Fruit fly (Drosophila melanogaster) whole organism, embryonic: ENCODE data around the gene CG42272.

Source experiments
- Asciz ChIP-seq: fragments of 200-800 bp; sonication (Bioruptor generic); optimal IDR thresholded peaks from 2 replicates; lab custom pipeline; 2017; ENCODE audit warnings: missing biosample characterization, mild to moderate bottlenecking, missing genetic modification characterization, missing genetic modification reagents
- BEAF-32 ChIP-seq: fragments of 200-800 bp; sonication (Bioruptor generic); optimal IDR thresholded peaks from 3 replicates; lab custom pipeline; 2017; ENCODE audit warnings: missing biosample characterization, missing genetic modification characterization, mild to moderate bottlenecking, moderate library complexity, missing genetic modification reagents
- C15 ChIP-seq: fragments of 200-800 bp; sonication (Bioruptor generic); IDR thresholded peaks from 3 replicates; pipeline ENCODE4 v1.3.6; 2022; ENCODE audit warnings: missing biosample characterization, missing genetic modification characterization
- CG11504 ChIP-seq: fragments of 200-800 bp; sonication (Bioruptor generic); optimal IDR thresholded peaks from 3 replicates; lab custom pipeline; 2019; ENCODE audit warnings: missing biosample characterization, mild to moderate bottlenecking, missing genetic modification characterization, moderate library complexity
- CG12071 ChIP-seq: fragments of 200-800 bp; sonication (Bioruptor generic); optimal IDR thresholded peaks from 3 replicates; lab custom pipeline; 2018; ENCODE audit warnings: missing biosample characterization, mild to moderate bottlenecking, missing genetic modification characterization
- CG12942 ChIP-seq: fragments of 200-800 bp; sonication (Bioruptor generic); optimal IDR thresholded peaks from 3 replicates; lab custom pipeline; 2016; ENCODE audit warnings: missing biosample characterization, missing genetic modification characterization
- CG14014 ChIP-seq: fragments of 200-800 bp; sonication (Bioruptor generic); IDR thresholded peaks from 2 replicates; pipeline ENCODE4 v1.3.6; 2022; ENCODE audit warnings: missing biosample characterization, missing genetic modification characterization
- CG14050 ChIP-seq: fragments of 200-800 bp; sonication (Bioruptor generic); IDR thresholded peaks from 3 replicates; pipeline ENCODE4 v1.3.6; 2022; ENCODE audit warnings: missing biosample characterization, missing genetic modification characterization
- CG15696 ChIP-seq: fragments of 200-800 bp; sonication (Bioruptor generic); optimal IDR thresholded peaks from 2 replicates; lab custom pipeline; 2019; ENCODE audit warnings: missing biosample characterization, mild to moderate bottlenecking, missing genetic modification characterization, moderate library complexity
- CG16813 ChIP-seq: fragments of 200-800 bp; sonication (Bioruptor generic); IDR thresholded peaks from 3 replicates; pipeline ENCODE4 v1.3.6; 2022; ENCODE audit warnings: missing biosample characterization, missing genetic modification characterization; ENCODE audit not compliant: partially characterized antibody
- CG16863 ChIP-seq: fragments of 200-800 bp; sonication (Bioruptor generic); optimal IDR thresholded peaks from 3 replicates; lab custom pipeline; 2016; ENCODE audit warnings: missing biosample characterization, missing genetic modification characterization
- CG6683 ChIP-seq: fragments of 200-800 bp; sonication (Bioruptor generic); optimal IDR thresholded peaks from 2 replicates; lab custom pipeline; 2017; ENCODE audit warnings: missing biosample characterization, mild to moderate bottlenecking, missing genetic modification characterization, missing genetic modification reagents
- CG6813 ChIP-seq: fragments of 200-800 bp; sonication (Bioruptor generic); optimal IDR thresholded peaks from 2 replicates; lab custom pipeline; 2017; ENCODE audit warnings: missing biosample characterization, missing genetic modification characterization, mild to moderate bottlenecking, moderate library complexity, missing genetic modification reagents
- CG7372 ChIP-seq: fragments of 200-800 bp; sonication (Bioruptor generic); IDR thresholded peaks from 2 replicates; pipeline ENCODE4 v1.3.6; 2022; ENCODE audit warnings: missing biosample characterization, missing genetic modification characterization
- CG7745 ChIP-seq: fragments of 200-800 bp; sonication (Bioruptor generic); optimal IDR thresholded peaks from 2 replicates; lab custom pipeline; 2018; ENCODE audit warnings: missing biosample characterization, mild to moderate bottlenecking, missing genetic modification characterization, moderate library complexity
- CG8281 ChIP-seq: fragments of 200-800 bp; sonication (Bioruptor generic); optimal IDR thresholded peaks from 2 replicates; lab custom pipeline; 2018; ENCODE audit warnings: missing biosample characterization, mild to moderate bottlenecking, missing genetic modification characterization, moderate library complexity
- CG9727 ChIP-seq: fragments of 200-800 bp; sonication (Bioruptor generic); optimal IDR thresholded peaks from 3 replicates; lab custom pipeline; 2017; ENCODE audit warnings: missing biosample characterization, mild to moderate bottlenecking, missing genetic modification characterization
- CTCF ChIP-seq: fragments of 200-800 bp; sonication (Bioruptor generic); optimal IDR thresholded peaks from 2 replicates; lab custom pipeline; 2017; ENCODE audit warnings: missing biosample characterization, mild to moderate bottlenecking, missing genetic modification characterization, moderate library complexity
- Eip74EF ChIP-seq, 2 experiments: fragments of 200-800 bp in 1 of 2; fragments of >200 bp in 1 of 2; sonication (Bioruptor generic) in 1 of 2; optimal IDR thresholded peaks; 2 replicates each; lab custom pipeline; 2017 to 2019; ENCODE audit warnings: missing biosample characterization in 2 of 2, missing genetic modification characterization in 2 of 2, mild to moderate bottlenecking in 1 of 2, moderate library complexity in 1 of 2
- Ets65A ChIP-seq: fragments of 200-800 bp; sonication (Bioruptor generic); peaks from one replicate; lab custom pipeline; 2016; ENCODE audit warnings: missing biosample characterization, missing genetic modification characterization
- Ets97D ChIP-seq: fragments of 200-800 bp; sonication (Bioruptor generic); optimal IDR thresholded peaks from 3 replicates; lab custom pipeline; 2016; ENCODE audit warnings: missing biosample characterization, missing genetic modification characterization
- NC2β ChIP-seq: fragments of 200-800 bp; sonication (Bioruptor generic); optimal IDR thresholded peaks from 2 replicates; lab custom pipeline; 2016; ENCODE audit warnings: missing biosample characterization, missing genetic modification characterization
- Nf-YB ChIP-seq: fragments of 200-800 bp; sonication (Bioruptor generic); optimal IDR thresholded peaks from 3 replicates; lab custom pipeline; 2019; ENCODE audit warnings: missing biosample characterization, mild to moderate bottlenecking, missing genetic modification characterization, moderate library complexity
- Nf-YC ChIP-seq: fragments of 200-800 bp; optimal IDR thresholded peaks from 3 replicates; lab custom pipeline; 2019; ENCODE audit warnings: missing biosample characterization, mild to moderate bottlenecking, missing genetic modification characterization, moderate library complexity
- Poxn ChIP-seq: fragments of 200-800 bp; sonication (Bioruptor generic); IDR thresholded peaks from 2 replicates; pipeline ENCODE4 v1.3.6; 2022; ENCODE audit warnings: missing biosample characterization, missing genetic modification characterization
- Sin3A ChIP-seq: fragments of >200 bp; optimal IDR thresholded peaks from 2 replicates; lab custom pipeline; 2018
- ap ChIP-seq: fragments of 200-800 bp; sonication (Bioruptor generic); IDR thresholded peaks from 2 replicates; pipeline ENCODE4 v1.3.6; 2022; ENCODE audit warnings: missing biosample characterization, missing genetic modification characterization
- bab2 ChIP-seq: fragments of 200-800 bp; sonication (Bioruptor generic); optimal IDR thresholded peaks from 2 replicates; lab custom pipeline; 2016; ENCODE audit warnings: missing biosample characterization, missing genetic modification characterization
- bigmax ChIP-seq: fragments of 200-800 bp; sonication (Bioruptor generic); optimal IDR thresholded peaks from 2 replicates; lab custom pipeline; 2018; ENCODE audit warnings: missing biosample characterization, mild to moderate bottlenecking, missing genetic modification characterization
- en ChIP-seq: fragments of 200-800 bp; sonication (Bioruptor generic); optimal IDR thresholded peaks from 2 replicates; lab custom pipeline; 2016; ENCODE audit warnings: missing biosample characterization, missing genetic modification characterization
- fu2 ChIP-seq: fragments of 200-800 bp; sonication (Bioruptor generic); optimal IDR thresholded peaks from 2 replicates; lab custom pipeline; 2016; ENCODE audit warnings: missing biosample characterization, missing genetic modification characterization
- gcm2 ChIP-seq: fragments of 200-800 bp; sonication (Bioruptor generic); optimal IDR thresholded peaks from 2 replicates; lab custom pipeline; 2016; ENCODE audit warnings: missing biosample characterization, missing genetic modification characterization
- gt ChIP-seq: fragments of 200-800 bp; sonication (Bioruptor generic); IDR thresholded peaks from 2 replicates; pipeline ENCODE4 v1.3.6; 2022; ENCODE audit warnings: missing biosample characterization, missing genetic modification characterization
- ham ChIP-seq: fragments of 200-800 bp; sonication (Bioruptor generic); IDR thresholded peaks from 2 replicates; pipeline ENCODE4 v1.3.6; 2022; ENCODE audit warnings: missing biosample characterization, missing genetic modification characterization
- hbn ChIP-seq: fragments of 200-800 bp; sonication (Bioruptor generic); IDR thresholded peaks from 2 replicates; pipeline ENCODE4 v1.3.6; 2022; ENCODE audit warnings: missing biosample characterization, missing genetic modification characterization; ENCODE audit not compliant: partially characterized antibody
- hkb ChIP-seq, 2 experiments: fragments of 200-800 bp in 1 of 2; fragments of >200 bp in 1 of 2; sonication (Bioruptor generic) in 1 of 2; IDR thresholded peaks in 1 of 2; optimal IDR thresholded peaks in 1 of 2; 2 replicates each; pipeline versions ENCODE4 v1.3.6 to Lab custom; 2017 to 2022; ENCODE audit warnings: missing biosample characterization in 1 of 2, missing genetic modification characterization in 1 of 2
- lab ChIP-seq: fragments of 200-800 bp; sonication (Bioruptor generic); optimal IDR thresholded peaks from 3 replicates; lab custom pipeline; 2017; ENCODE audit warnings: missing biosample characterization, missing genetic modification characterization, mild to moderate bottlenecking, moderate library complexity, missing genetic modification reagents
- lbe ChIP-seq: fragments of 200-800 bp; sonication (Bioruptor generic); optimal IDR thresholded peaks from 2 replicates; lab custom pipeline; 2016; ENCODE audit warnings: missing biosample characterization, mild to moderate bottlenecking, missing genetic modification characterization
- nom ChIP-seq: fragments of 200-800 bp; sonication (Bioruptor generic); optimal IDR thresholded peaks from 2 replicates; lab custom pipeline; 2017; ENCODE audit warnings: missing biosample characterization, missing genetic modification characterization, mild to moderate bottlenecking, moderate library complexity, missing genetic modification reagents
- pfk ChIP-seq: fragments of 200-800 bp; sonication (Bioruptor generic); optimal IDR thresholded peaks from 2 replicates; lab custom pipeline; 2018; ENCODE audit warnings: missing biosample characterization, mild to moderate bottlenecking, missing genetic modification characterization, moderate library complexity
- shn ChIP-seq: fragments of 200-800 bp; sonication (Bioruptor generic); optimal IDR thresholded peaks from 3 replicates; lab custom pipeline; 2016; ENCODE audit warnings: missing biosample characterization, missing genetic modification characterization
- tio ChIP-seq: fragments of 200-800 bp; sonication (Bioruptor generic); optimal IDR thresholded peaks from 2 replicates; lab custom pipeline; 2017; ENCODE audit warnings: missing biosample characterization, missing genetic modification characterization, inconsistent platforms
- tna ChIP-seq: fragments of 200-800 bp; sonication (Bioruptor generic); IDR thresholded peaks from 2 replicates; pipeline ENCODE4 v1.3.6; 2022; ENCODE audit warnings: missing biosample characterization, missing genetic modification characterization; ENCODE audit not compliant: partially characterized antibody
- trem ChIP-seq: fragments of 200-800 bp; optimal IDR thresholded peaks from 3 replicates; lab custom pipeline; 2019; ENCODE audit warnings: missing biosample characterization, mild to moderate bottlenecking, missing genetic modification characterization, moderate library complexity
- wek ChIP-seq: fragments of 200-800 bp; sonication (Bioruptor generic); optimal IDR thresholded peaks from 3 replicates; lab custom pipeline; 2018; ENCODE audit warnings: missing biosample characterization, mild to moderate bottlenecking, missing genetic modification characterization, moderate library complexity
- zen2 ChIP-seq: fragments of 200-800 bp; sonication (Bioruptor generic); IDR thresholded peaks from 3 replicates; pipeline ENCODE4 v1.3.6; 2022; ENCODE audit warnings: missing biosample characterization, missing genetic modification characterization; ENCODE audit not compliant: partially characterized antibody
- zfh2 ChIP-seq: fragments of 200-800 bp; sonication (Bioruptor generic); optimal IDR thresholded peaks from 2 replicates; lab custom pipeline; 2016; ENCODE audit warnings: missing biosample characterization, missing genetic modification characterization

The CG42272 gene

DNA sequence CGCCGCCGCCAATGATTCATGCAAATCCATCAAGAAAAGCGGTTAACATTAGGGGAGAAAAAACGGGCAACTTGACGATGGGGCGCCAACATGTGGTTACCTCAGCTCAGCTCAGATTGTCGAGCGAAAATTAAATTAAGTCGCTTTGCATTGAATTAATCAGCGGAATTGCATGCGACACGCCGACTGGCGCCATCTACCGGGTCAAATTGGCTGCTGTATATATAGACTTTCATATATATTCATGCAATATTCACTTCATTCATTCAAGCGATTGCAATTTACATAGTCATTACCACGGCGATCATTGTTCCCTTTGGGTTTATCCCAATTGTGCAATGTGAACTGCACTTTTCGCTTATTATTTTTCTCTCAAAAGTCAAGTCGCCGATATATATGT is 18.0 kb downstream of the CG42272 start:
- peak; percentile 84 for TF ChIP-seq CTCF (GFP tag; lab: Kevin White, UChicago)
- no peak for TF ChIP-seq shn (GFP tag; lab: Kevin White, UChicago)
- TF ChIP-seq, all 482 proteins: peak for 1

DNA sequence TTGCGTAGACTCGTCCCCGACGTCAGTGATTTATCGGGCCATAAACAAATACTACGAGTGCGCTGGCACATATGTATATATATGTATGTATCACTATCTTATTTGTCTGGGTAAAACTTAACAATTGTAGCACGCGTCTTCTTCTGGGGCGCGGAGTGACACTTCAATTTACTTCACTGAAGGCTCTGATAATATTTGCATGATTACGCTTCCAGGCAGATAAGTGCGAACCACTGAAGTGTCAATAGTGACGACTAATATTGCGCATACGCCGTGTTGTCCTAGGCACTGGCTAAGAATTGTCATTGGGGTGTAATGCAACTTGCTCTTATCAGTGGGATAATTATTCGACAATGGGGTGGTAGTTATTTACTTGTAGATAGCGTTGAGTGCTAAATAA is 18.7 kb downstream of the CG42272 start:
- TF ChIP-seq CG7372 (GFP tag; lab: Robert Waterston, UW) (peak; percentile 37; the same call in 1 of the 2 replicates), Nf-YC (tag; lab: Kevin White, UChicago) (peak; percentile 3), lab (GFP tag; lab: Kevin White, UChicago) (peak; percentile 11), NC2β (GFP tag; lab: Kevin White, UChicago) (no peak), ap (no peak), nom (GFP tag; lab: Kevin White, UChicago) (peak; percentile 48), wek (peak; percentile 4), Ets65A (GFP tag; lab: Kevin White, UChicago) (peak; percentile 1), CG7745 (peak; percentile 13), Nf-YB (peak; percentile 52), CG16863 (GFP tag; lab: Kevin White, UChicago) (no peak), CG12942 (no peak), Asciz (peak; percentile 5), CG15696 (tag; lab: Kevin White, UChicago) (peak; percentile 23), CG6813 (GFP tag; lab: Kevin White, UChicago) (peak; percentile 12)

dm6 chr3L:5823763-5824445 is 21.1 kb downstream of the CG42272 start:
- TF ChIP-seq BEAF-32 (GFP tag; lab: Kevin White, UChicago), result no peak
- TF ChIP-seq CG14014 (GFP tag; lab: Robert Waterston, UW), result peak; percentile 57; the same call in 1 of the 2 replicates
- no peak for TF ChIP-seq gt (GFP tag; lab: Robert Waterston, UW)
- peak; percentile 80 for TF ChIP-seq CG6683 (GFP tag; lab: Kevin White, UChicago)
- TF ChIP-seq Ets97D (GFP tag; lab: Kevin White, UChicago), result peak; percentile 15
- TF ChIP-seq fu2, result peak; percentile 40
- TF ChIP-seq zen2 (GFP tag; lab: Robert Waterston, UW), result no peak
- TF ChIP-seq CG8281 (tag; lab: Kevin White, UChicago), result peak; percentile 68
- TF ChIP-seq Eip74EF (GFP tag; optimal IDR thresholded peaks at IDR 0.05; lab: Kevin White, UChicago), result peak in 1 of 2 experiments; percentile 76
- TF ChIP-seq CG9727 (GFP tag; lab: Kevin White, UChicago), result peak; percentile 93
- TF ChIP-seq Poxn, result no peak
- TF ChIP-seq gcm2 (GFP tag; lab: Kevin White, UChicago), result peak; percentile 73
- no peak for TF ChIP-seq CG16813 (GFP tag; lab: Robert Waterston, UW)
- TF ChIP-seq CG12071, result peak; percentile 93
- peak; percentile 76 for TF ChIP-seq en (GFP tag; lab: Kevin White, UChicago)
- no peak for TF ChIP-seq lbe (GFP tag; lab: Kevin White, UChicago)
- TF ChIP-seq zfh2 (GFP tag; lab: Kevin White, UChicago), result no peak
- no peak for TF ChIP-seq hbn (GFP tag; lab: Robert Waterston, UW)
- TF ChIP-seq CG11504 (tag; lab: Kevin White, UChicago), result peak; percentile 80
- TF ChIP-seq CG14050 (GFP tag; lab: Robert Waterston, UW), result peak; percentile 58
- peak; percentile 95 for TF ChIP-seq bab2 (GFP tag; lab: Kevin White, UChicago)
- no peak for TF ChIP-seq tna (GFP tag; lab: Robert Waterston, UW)
- no peak for TF ChIP-seq C15 (GFP tag; lab: Robert Waterston, UW)
- no peak for TF ChIP-seq ham (GFP tag; lab: Robert Waterston, UW)
- TF ChIP-seq tio, result peak; percentile 58
- TF ChIP-seq Sin3A, result no peak
- TF ChIP-seq pfk (GFP tag; lab: Kevin White, UChicago), result peak; percentile 42
- TF ChIP-seq hkb (optimal IDR thresholded peaks at IDR 0.05; lab: Kevin White, UChicago), result no peak
- peak; percentile 83 for TF ChIP-seq hkb (GFP tag; IDR thresholded peaks at IDR 0.05; lab: Robert Waterston, UW)
- peak; percentile 57 for TF ChIP-seq bigmax (GFP tag; lab: Kevin White, UChicago)
- peak; percentile 72 for TF ChIP-seq trem
